Worm (Caenorhabditis elegans) whole organism, mixed stage, embryonic: ENCODE measurements around the gene polh-1.

Experiments
- M03D4.4 ChIP-seq: sonication (generic microtip); optimal IDR thresholded peaks from 2 replicates; lab custom pipeline; 2017; ENCODE audit warnings: mild to moderate bottlenecking, missing genetic modification characterization, missing compliant biosample characterization
- ces-1 ChIP-seq: fragments of 150-350 bp; optimal IDR thresholded peaks from 2 replicates; lab custom pipeline; 2014; ENCODE audit warnings: missing biosample characterization, missing genetic modification reagents, missing genetic modification characterization
- nhr-237 ChIP-seq: fragments of 150-350 bp; optimal IDR thresholded peaks from 2 replicates; lab custom pipeline; 2014; ENCODE audit warnings: missing biosample characterization, missing genetic modification characterization

ce11 chrIII:1930714-1931273, 19.3 kb downstream of the polh-1 start:
- TF ChIP-seq ces-1: no peak
- TF ChIP-seq M03D4.4: no peak
- TF ChIP-seq nhr-237 (tag; lab: Kevin White, UChicago): no peak
